Fruit fly (Drosophila melanogaster): ENCODE measurements around the gene CG8578.

dm6 chrX:15837530-15837929, 6.7 kb upstream of the CG8578 start, which contains the start of gene CG8565:
- TF ChIP-seq CG6813 (GFP tag; optimal IDR thresholded peaks at IDR 0.05): no peak
- no peak for TF ChIP-seq CG1529 (GFP tag; optimal IDR thresholded peaks at IDR 0.05)
- TF ChIP-seq CG12299 (tag; optimal IDR thresholded peaks at IDR 0.05): no peak
- TF ChIP-seq tin (GFP tag; optimal IDR thresholded peaks at IDR 0.05): no peak
- TF ChIP-seq sens-2 (GFP tag; IDR thresholded peaks at IDR 0.05): no peak
- TF ChIP-seq CG11696 (GFP tag; IDR thresholded peaks at IDR 0.05): no peak

All from whole organism, embryonic.